Fruit fly (Drosophila melanogaster): ENCODE data around the gene Best1.
A peak's percentile ranks its signal among the peaks of the same experiment; 100 is the strongest.

Gene Best1

DNA sequence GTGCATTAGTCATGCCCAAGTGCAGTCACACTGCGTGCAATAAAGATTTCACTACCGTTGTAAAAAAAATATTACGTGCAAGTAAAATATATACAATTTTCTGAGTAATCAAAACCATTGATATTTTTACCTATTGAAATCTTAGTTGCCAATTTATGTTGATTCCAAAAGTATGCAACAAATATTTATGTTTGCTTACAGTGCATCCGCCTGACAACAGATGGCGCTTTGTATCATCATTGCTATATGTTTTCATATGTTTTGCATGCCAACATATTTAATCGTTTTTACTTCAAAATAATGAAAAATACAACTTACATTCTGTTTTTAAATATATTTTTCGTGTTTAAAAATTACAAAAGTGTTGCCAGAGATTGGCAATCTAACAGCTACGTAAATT lies 33.3 kb upstream of the Best1 start (continued):
- TF ChIP-seq CG18476 (GFP tag; optimal IDR thresholded peaks at IDR 0.05) (no peak), phol (tag; optimal IDR thresholded peaks at IDR 0.05) (peak; percentile 43), so (GFP tag; IDR thresholded peaks at IDR 0.05) (peak; percentile 73; the same call in 2 of the 3 replicates), Max (GFP tag; optimal IDR thresholded peaks at IDR 0.05) (no peak), twi (tag; optimal IDR thresholded peaks at IDR 0.05) (no peak), bab2 (GFP tag; optimal IDR thresholded peaks at IDR 0.05) (no peak), BtbVII (GFP tag; optimal IDR thresholded peaks at IDR 0.05) (no peak), CG9817 (tag; optimal IDR thresholded peaks at IDR 0.05) (no peak), CG8290 (GFP tag; optimal IDR thresholded peaks at IDR 0.05) (peak; percentile 14), CG8290 (tag; optimal IDR thresholded peaks at IDR 0.05) (peak in 1 of 2 experiments; percentile 26), Xrp1 (GFP tag; IDR thresholded peaks at IDR 0.05) (peak; percentile 46; the same call in 1 of the 2 replicates), Hr3 (GFP tag; optimal IDR thresholded peaks at IDR 0.05) (no peak), CG7745 (tag; optimal IDR thresholded peaks at IDR 0.05) (no peak), dysf (GFP tag; IDR thresholded peaks at IDR 0.05) (peak; percentile 28; the same call in 1 of the 3 replicates), CG10147 (GFP tag; optimal IDR thresholded peaks at IDR 0.05) (no peak), CG12659 (GFP tag; optimal IDR thresholded peaks at IDR 0.05) (peak; percentile 4), ftz-f1 (GFP tag; optimal IDR thresholded peaks at IDR 0.05) (no peak), CG10209 (GFP tag; optimal IDR thresholded peaks at IDR 0.05) (no peak), CG14667 (GFP tag; IDR thresholded peaks at IDR 0.05) (no peak), Chrac-16 (GFP tag; optimal IDR thresholded peaks at IDR 0.05) (peak; percentile 6), otp (GFP tag; IDR thresholded peaks at IDR 0.05) (no peak), Sox102F (GFP tag; optimal IDR thresholded peaks at IDR 0.05) (peak; percentile 10), Blimp-1 (GFP tag; optimal IDR thresholded peaks at IDR 0.05) (peak; percentile 37), CG3847 (GFP tag; IDR thresholded peaks at IDR 0.05) (0 out of 2 replicates have a peak, but pooled peaks have one; percentile 21), disco-r (GFP tag; optimal IDR thresholded peaks at IDR 0.05) (no peak), Sin3A (optimal IDR thresholded peaks at IDR 0.05) (no peak), CG1529 (GFP tag; optimal IDR thresholded peaks at IDR 0.05) (peak; percentile 6), Usf (GFP tag; optimal IDR thresholded peaks at IDR 0.05) (no peak), CG4282 (GFP tag; optimal IDR thresholded peaks at IDR 0.05) (no peak), Rx (GFP tag; IDR thresholded peaks at IDR 0.05) (no peak), sob (GFP tag; IDR thresholded peaks at IDR 0.05) (peak; percentile 20; the same call in 1 of the 2 replicates), CG9797 (GFP tag; optimal IDR thresholded peaks at IDR 0.05) (no peak), CkIIα-i1 (GFP tag; IDR thresholded peaks at IDR 0.05) (no peak), CG6654 (GFP tag; optimal IDR thresholded peaks at IDR 0.05) (no peak), Ptx1 (GFP tag; IDR thresholded peaks at IDR 0.05) (no peak), NFAT (GFP tag; IDR thresholded peaks at IDR 0.05) (no peak), CG9876 (GFP tag; optimal IDR thresholded peaks at IDR 0.05) (no peak), CG10959 (GFP tag; IDR thresholded peaks at IDR 0.05) (peak; percentile 14; the same call in 1 of the 2 replicates), CG1233 (GFP tag; optimal IDR thresholded peaks at IDR 0.05) (peak; percentile 35), Dek (tag; optimal IDR thresholded peaks at IDR 0.05) (no peak), amos (GFP tag; IDR thresholded peaks at IDR 0.05; ENCODE audit: partially characterized antibody) (no peak; the same call in 1 of the 2 replicates), CG33213 (GFP tag; optimal IDR thresholded peaks at IDR 0.05) (peak; percentile 38), chif (GFP tag; optimal IDR thresholded peaks at IDR 0.05) (peak; percentile 37 to 60), HLH54F (GFP tag; optimal IDR thresholded peaks at IDR 0.05) (no peak), ind (GFP tag; optimal IDR thresholded peaks at IDR 0.05) (no peak), lilli (GFP tag; optimal IDR thresholded peaks at IDR 0.05) (no peak), pan (optimal IDR thresholded peaks at IDR 0.05) (no peak), pan (GFP tag; optimal IDR thresholded peaks at IDR 0.05 in 1 of 2, IDR thresholded peaks at IDR 0.05 in 1 of 2) (peak in 1 of 2 experiments; percentile 32), CG9932 (GFP tag; IDR thresholded peaks at IDR 0.05) (no peak), gcm2 (GFP tag; optimal IDR thresholded peaks at IDR 0.05) (no peak), CG17328 (GFP tag; IDR thresholded peaks at IDR 0.05) (peak; percentile 38; the same call in 1 of the 2 replicates), CG17186 (GFP tag; optimal IDR thresholded peaks at IDR 0.05) (no peak), CG4730 (GFP tag; IDR thresholded peaks at IDR 0.05) (no peak)
